Fruit fly (Drosophila melanogaster) Kc167 (cell line): ENCODE measurements around the gene fon.

Experiments
- Sin3A ChIP-seq: fragments of >200 bp; optimal IDR thresholded peaks from 2 replicates; lab custom pipeline; 2018; ENCODE audit warnings: missing external identifiers
- h ChIP-seq: fragments of >200 bp; optimal IDR thresholded peaks from 3 replicates; lab custom pipeline; 2018; ENCODE audit warnings: missing external identifiers
- ttk ChIP-seq: sonication (Bioruptor generic); optimal IDR thresholded peaks from 2 replicates; lab custom pipeline; 2017; ENCODE audit warnings: missing external identifiers

dm6 chr2L:19429731-19430130 is 43.7 kb upstream of the fon start:
- TF ChIP-seq Sin3A (no peak), h (lab: Kevin White, UChicago) (no peak), ttk (lab: Kevin White, UChicago) (no peak)
